Worm (Caenorhabditis elegans) whole organism, late embryonic: ENCODE data around the gene lin-36.

ENCODE experiments used
- F13H6.1 ChIP-seq: sonication (generic microtip); optimal IDR thresholded peaks from 2 replicates; lab custom pipeline; 2016; ENCODE audit warnings: missing genetic modification characterization, missing compliant biosample characterization
- K02D7.2 ChIP-seq: sonication (generic microtip); optimal IDR thresholded peaks from 2 replicates; lab custom pipeline; 2017; ENCODE audit warnings: mild to moderate bottlenecking, missing genetic modification characterization, missing compliant biosample characterization
- K09A11.1 ChIP-seq: sonication (generic microtip); optimal IDR thresholded peaks from 2 replicates; lab custom pipeline; 2017; ENCODE audit warnings: antibody characterized with exemption, mild to moderate bottlenecking, missing genetic modification characterization, missing compliant biosample characterization; ENCODE audit not compliant: insufficient read depth
- T23F11.4 ChIP-seq: fragments of 200-800 bp; sonication (Bioruptor generic); optimal IDR thresholded peaks from 2 replicates; lab custom pipeline; 2018; ENCODE audit warnings: mild to moderate bottlenecking, missing genetic modification characterization, missing compliant biosample characterization
- Y22D7AL.16 ChIP-seq: sonication (generic microtip); optimal IDR thresholded peaks from 2 replicates; lab custom pipeline; 2016; ENCODE audit warnings: missing genetic modification characterization, missing compliant biosample characterization
- ahr-1 ChIP-seq: sonication (generic microtip); optimal IDR thresholded peaks from 2 replicates; lab custom pipeline; 2016; ENCODE audit warnings: missing genetic modification characterization, missing compliant biosample characterization
- ama-1 ChIP-seq: fragments of 150-350 bp; optimal IDR thresholded peaks from 2 replicates; lab custom pipeline; 2014
- ceh-14 ChIP-seq: sonication (generic microtip); optimal IDR thresholded peaks from 2 replicates; lab custom pipeline; 2016; ENCODE audit warnings: missing genotype, missing genetic modification characterization, missing compliant biosample characterization
- ceh-18 ChIP-seq: sonication (generic microtip); optimal IDR thresholded peaks from 2 replicates; lab custom pipeline; 2016; ENCODE audit warnings: missing genetic modification characterization, missing compliant biosample characterization
- ceh-24 ChIP-seq: sonication (generic microtip); optimal IDR thresholded peaks from 2 replicates; lab custom pipeline; 2016; ENCODE audit warnings: mild to moderate bottlenecking, missing genetic modification characterization, missing compliant biosample characterization
- ceh-30 ChIP-seq: fragments of 150-350 bp; optimal IDR thresholded peaks from 2 replicates; lab custom pipeline; 2014; ENCODE audit warnings: missing biosample characterization, missing genetic modification characterization
- ceh-31 ChIP-seq: sonication (generic microtip); optimal IDR thresholded peaks from 2 replicates; lab custom pipeline; 2016; ENCODE audit warnings: missing genetic modification characterization, missing compliant biosample characterization
- ceh-34 ChIP-seq: sonication (generic microtip); optimal IDR thresholded peaks from 2 replicates; lab custom pipeline; 2016; ENCODE audit warnings: mild to moderate bottlenecking, missing genetic modification characterization, missing compliant biosample characterization
- ceh-45 ChIP-seq: fragments of 200-800 bp; sonication (Bioruptor generic); IDR thresholded peaks from 2 replicates; pipeline ENCODE4 v1.3.6; 2022; ENCODE audit warnings: missing genetic modification reagents, missing genetic modification characterization, missing compliant biosample characterization
- ceh-6 ChIP-seq: fragments of 200-800 bp; sonication (Bioruptor generic); optimal IDR thresholded peaks from 2 replicates; lab custom pipeline; 2018; ENCODE audit warnings: mild to moderate bottlenecking, missing genetic modification characterization, missing compliant biosample characterization
- che-1 ChIP-seq: sonication (generic microtip); optimal IDR thresholded peaks from 2 replicates; lab custom pipeline; 2016; ENCODE audit warnings: mild to moderate bottlenecking, missing genetic modification characterization, missing compliant biosample characterization
- elt-2 ChIP-seq: sonication (generic microtip); optimal IDR thresholded peaks from 2 replicates; lab custom pipeline; 2016; ENCODE audit warnings: missing genetic modification reagents, missing genetic modification characterization, missing compliant biosample characterization
- elt-4 ChIP-seq: sonication (generic microtip); optimal IDR thresholded peaks from 2 replicates; lab custom pipeline; 2016; ENCODE audit warnings: missing genetic modification characterization, missing compliant biosample characterization
- eyg-1 ChIP-seq: sonication (generic microtip); optimal IDR thresholded peaks from 2 replicates; lab custom pipeline; 2016; ENCODE audit warnings: missing genotype, missing genetic modification characterization, missing compliant biosample characterization
- fax-1 ChIP-seq: sonication (generic microtip); optimal IDR thresholded peaks from 2 replicates; lab custom pipeline; 2016; ENCODE audit warnings: missing genotype, missing genetic modification characterization, missing compliant biosample characterization
- gmeb-2 ChIP-seq: sonication (generic microtip); optimal IDR thresholded peaks from 2 replicates; lab custom pipeline; 2016; ENCODE audit warnings: missing genetic modification characterization, inconsistent platforms, missing compliant biosample characterization
- hlh-13 ChIP-seq: fragments of 200-800 bp; sonication (Bioruptor generic); optimal IDR thresholded peaks from 2 replicates; lab custom pipeline; 2018; ENCODE audit warnings: mild to moderate bottlenecking, missing genetic modification characterization, missing compliant biosample characterization
- hlh-15 ChIP-seq: sonication (generic microtip); optimal IDR thresholded peaks from 2 replicates; lab custom pipeline; 2016; ENCODE audit warnings: missing genetic modification characterization, missing compliant biosample characterization
- hlh-8 ChIP-seq: sonication (generic microtip); optimal IDR thresholded peaks from 2 replicates; lab custom pipeline; 2016; ENCODE audit warnings: missing genotype, missing genetic modification characterization, missing compliant biosample characterization
- lim-6 ChIP-seq: sonication (generic microtip); optimal IDR thresholded peaks from 2 replicates; lab custom pipeline; 2016; ENCODE audit warnings: missing genetic modification characterization, missing compliant biosample characterization
- lin-11 ChIP-seq: fragments of 200-800 bp; sonication (Bioruptor generic); optimal IDR thresholded peaks from 2 replicates; lab custom pipeline; 2018; ENCODE audit warnings: mild to moderate bottlenecking, missing genetic modification characterization, missing compliant biosample characterization
- madf-2 ChIP-seq: sonication (generic microtip); optimal IDR thresholded peaks from 2 replicates; lab custom pipeline; 2017; ENCODE audit warnings: missing genetic modification characterization, missing compliant biosample characterization
- mec-3 ChIP-seq: sonication (generic microtip); optimal IDR thresholded peaks from 2 replicates; lab custom pipeline; 2016; ENCODE audit warnings: borderline replicate concordance, missing genetic modification characterization, missing compliant biosample characterization
- nfya-1 ChIP-seq: sonication (generic microtip); optimal IDR thresholded peaks from 2 replicates; lab custom pipeline; 2017; ENCODE audit warnings: missing genetic modification characterization, mild to moderate bottlenecking, missing compliant biosample characterization, antibody characterized with exemption, moderate library complexity
- nhr-11 ChIP-seq: fragments of 150-350 bp; optimal IDR thresholded peaks from 2 replicates; lab custom pipeline; 2014; ENCODE audit warnings: missing biosample characterization, missing genetic modification characterization
- npax-4 ChIP-seq: sonication (generic microtip); optimal IDR thresholded peaks from 2 replicates; lab custom pipeline; 2016; ENCODE audit warnings: missing genetic modification characterization, missing compliant biosample characterization
- odd-2 ChIP-seq: sonication (generic microtip); optimal IDR thresholded peaks from 2 replicates; lab custom pipeline; 2017; ENCODE audit warnings: antibody characterized with exemption, mild to moderate bottlenecking, missing genetic modification characterization, missing compliant biosample characterization
- pat-9 ChIP-seq: fragments of 200-800 bp; sonication (Bioruptor generic); optimal IDR thresholded peaks from 2 replicates; lab custom pipeline; 2018; ENCODE audit warnings: mild to moderate bottlenecking, missing genetic modification characterization, moderate library complexity, missing compliant biosample characterization
- pha-4 ChIP-seq: fragments of 150-350 bp; optimal IDR thresholded peaks from 2 replicates; lab custom pipeline; 2018; ENCODE audit warnings: missing biosample characterization, missing genetic modification reagents, missing genetic modification characterization
- rnt-1 ChIP-seq: sonication (generic microtip); optimal IDR thresholded peaks from 2 replicates; lab custom pipeline; 2016; ENCODE audit warnings: missing genetic modification characterization, missing compliant biosample characterization
- syd-9 ChIP-seq: sonication (generic microtip); optimal IDR thresholded peaks from 2 replicates; lab custom pipeline; 2016; ENCODE audit warnings: mild to moderate bottlenecking, missing genetic modification characterization, moderate library complexity, missing compliant biosample characterization
- tbx-2 ChIP-seq: sonication (generic microtip); optimal IDR thresholded peaks from 2 replicates; lab custom pipeline; 2016; ENCODE audit warnings: missing genetic modification characterization, missing compliant biosample characterization
- ttx-3 ChIP-seq: sonication (generic microtip); optimal IDR thresholded peaks from 2 replicates; lab custom pipeline; 2016; ENCODE audit warnings: missing genetic modification reagents, missing genetic modification characterization, missing compliant biosample characterization
- unc-55 ChIP-seq: sonication (generic microtip); optimal IDR thresholded peaks from 2 replicates; lab custom pipeline; 2017; ENCODE audit warnings: missing biosample characterization, missing genetic modification reagents, missing genetic modification characterization
- unc-86 ChIP-seq: sonication (generic microtip); optimal IDR thresholded peaks from 2 replicates; lab custom pipeline; 2016; ENCODE audit warnings: missing genetic modification characterization, missing compliant biosample characterization
- ztf-16 ChIP-seq: sonication (generic microtip); optimal IDR thresholded peaks from 2 replicates; lab custom pipeline; 2017; ENCODE audit warnings: missing genetic modification characterization, missing compliant biosample characterization

The lin-36 gene

ce11 chrIII:8050944-8051343, 30.3 kb upstream of the lin-36 start, which contains the start of gene K12H4.7:
TSS of gene K12H4.7 (minus strand) at chrIII:8051081.
- TF ChIP-seq madf-2 (tag; lab: Kevin White, UChicago) (no peak), elt-2 (tag; lab: Kevin White, UChicago) (peak; percentile 33)

ce11 chrIII:8047412-8047811, 26.7 kb upstream of the lin-36 start, which contains the start of gene K12H4.2:
TSS of gene K12H4.2 (plus strand) at chrIII:8047712.
- TF ChIP-seq npax-4 (tag; lab: Kevin White, UChicago), result no peak
- no peak for TF ChIP-seq elt-4 (tag; lab: Kevin White, UChicago)

ce11 chrIII:8045734-8046133, 25.1 kb upstream of the lin-36 start, which contains the start of gene K12H4.3:
TSS of gene K12H4.3 (plus strand) at chrIII:8046034.
- no peak for TF ChIP-seq madf-2 (tag; lab: Kevin White, UChicago)

ce11 chrIII:8044717-8045116, 24.0 kb upstream of the lin-36 start, which contains the start of gene spcs-3:
TSS of gene spcs-3 (plus strand) at chrIII:8045017.
- TF ChIP-seq tbx-2 (tag; lab: Kevin White, UChicago) (no peak), ceh-6 (GFP tag; lab: Kevin White, UChicago) (no peak), ceh-14 (tag; lab: Kevin White, UChicago) (no peak), hlh-15 (tag; lab: Kevin White, UChicago) (no peak), gmeb-2 (no peak), T23F11.4 (no peak), K02D7.2 (tag; lab: Kevin White, UChicago) (no peak), nhr-11 (tag; lab: Kevin White, UChicago) (no peak), ztf-16 (tag; lab: Kevin White, UChicago) (no peak), rnt-1 (tag; lab: Kevin White, UChicago) (no peak), ttx-3 (no peak), hlh-13 (no peak), F13H6.1 (tag; lab: Kevin White, UChicago) (no peak), pat-9 (tag; lab: Kevin White, UChicago) (no peak)

- TF ChIP-seq fax-1, result no peak
- TF ChIP-seq lin-11 (tag; lab: Kevin White, UChicago), result no peak
- TF ChIP-seq ceh-14 (tag; lab: Kevin White, UChicago), result no peak
- no peak for TF ChIP-seq eyg-1 (tag; lab: Kevin White, UChicago)
- no peak for TF ChIP-seq ceh-45
- TF ChIP-seq unc-55 (GFP tag; lab: Kevin White, UChicago), result no peak
- no peak for TF ChIP-seq lim-6 (tag; lab: Kevin White, UChicago)
- TF ChIP-seq ama-1, result no peak
- TF ChIP-seq ceh-18, result no peak
- TF ChIP-seq npax-4 (tag; lab: Kevin White, UChicago), result no peak
- no peak for TF ChIP-seq ztf-16 (tag; lab: Kevin White, UChicago)
- TF ChIP-seq ahr-1 (tag; lab: Kevin White, UChicago), result no peak
- no peak for TF ChIP-seq gmeb-2
- TF ChIP-seq pat-9 (tag; lab: Kevin White, UChicago), result no peak
- no peak for TF ChIP-seq F13H6.1 (tag; lab: Kevin White, UChicago)
- no peak for TF ChIP-seq ceh-30 (tag; lab: Kevin White, UChicago)
- TF ChIP-seq nfya-1 (tag; lab: Kevin White, UChicago), result no peak
Observed at ce11 chrIII:8044187-8044586, 23.5 kb upstream of the lin-36 start, which contains the start of gene K12H4.5. TSS of gene K12H4.5 (plus strand) at chrIII:8044487.

- peak; percentile 100 for TF ChIP-seq ceh-18
- TF ChIP-seq ceh-31 (tag; lab: Kevin White, UChicago), result peak; percentile 100
- TF ChIP-seq odd-2 (tag; lab: Kevin White, UChicago), result no peak
- peak; percentile 100 for TF ChIP-seq syd-9 (tag; lab: Kevin White, UChicago)
- TF ChIP-seq nhr-11 (tag; lab: Kevin White, UChicago), result no peak
- TF ChIP-seq ceh-24 (tag; lab: Kevin White, UChicago), result peak; percentile 98
- TF ChIP-seq che-1 (tag; lab: Kevin White, UChicago), result peak; percentile 96
- TF ChIP-seq T23F11.4, result peak; percentile 99
- peak; percentile 88 for TF ChIP-seq K09A11.1 (tag; lab: Kevin White, UChicago)
- TF ChIP-seq hlh-8 (tag; lab: Kevin White, UChicago), result peak; percentile 100
- peak; percentile 100 for TF ChIP-seq Y22D7AL.16 (tag; lab: Kevin White, UChicago)
- peak; percentile 100 for TF ChIP-seq ceh-34
- peak; percentile 100 for TF ChIP-seq ttx-3
- TF ChIP-seq pha-4 (tag; lab: Kevin White, UChicago), result no peak
- TF ChIP-seq madf-2 (tag; lab: Kevin White, UChicago), result peak; percentile 100
- peak; percentile 100 for TF ChIP-seq ceh-14 (tag; lab: Kevin White, UChicago)
- peak; percentile 100 for TF ChIP-seq ahr-1 (tag; lab: Kevin White, UChicago)
- TF ChIP-seq mec-3 (tag; lab: Kevin White, UChicago), result peak; percentile 100
- peak; percentile 100 for TF ChIP-seq ztf-16 (tag; lab: Kevin White, UChicago)
- peak; percentile 100 for TF ChIP-seq lim-6 (tag; lab: Kevin White, UChicago)
- TF ChIP-seq unc-86, result peak; percentile 100
- TF ChIP-seq ama-1, result no peak
- peak; percentile 99 for TF ChIP-seq npax-4 (tag; lab: Kevin White, UChicago)
Observed at ce11 chrIII:8043784-8044183, 23.1 kb upstream of the lin-36 start.
